Fruit fly (Drosophila melanogaster) whole organism, pupa: ENCODE measurements around the gene XNP.
A peak's percentile ranks its signal among the peaks of the same experiment; 100 is the strongest.

ENCODE experiments used
- CG10348 ChIP-seq: fragments of 200-800 bp; sonication (Bioruptor generic); IDR thresholded peaks from 2 replicates; pipeline ENCODE4 v1.3.6; 2022; ENCODE audit warnings: missing biosample characterization, missing genetic modification characterization
- CG15710 ChIP-seq: fragments of 200-800 bp; sonication (Bioruptor generic); optimal IDR thresholded peaks from 2 replicates; lab custom pipeline; 2018; ENCODE audit warnings: missing biosample characterization, mild to moderate bottlenecking, missing genetic modification characterization, moderate library complexity
- D1 ChIP-seq: fragments of 200-800 bp; sonication (Bioruptor generic); optimal IDR thresholded peaks from 2 replicates; lab custom pipeline; 2018; ENCODE audit warnings: missing biosample characterization, mild to moderate bottlenecking, missing genetic modification characterization, moderate library complexity
- Pif1B ChIP-seq: fragments of 200-800 bp; sonication (Bioruptor generic); optimal IDR thresholded peaks from 3 replicates; lab custom pipeline; 2016; ENCODE audit warnings: missing biosample characterization, missing genetic modification characterization
- fd96Ca ChIP-seq: fragments of 200-800 bp; sonication (Bioruptor generic); IDR thresholded peaks from 3 replicates; pipeline ENCODE4 v1.3.6; 2022; ENCODE audit warnings: missing biosample characterization, missing genetic modification characterization

DNA sequence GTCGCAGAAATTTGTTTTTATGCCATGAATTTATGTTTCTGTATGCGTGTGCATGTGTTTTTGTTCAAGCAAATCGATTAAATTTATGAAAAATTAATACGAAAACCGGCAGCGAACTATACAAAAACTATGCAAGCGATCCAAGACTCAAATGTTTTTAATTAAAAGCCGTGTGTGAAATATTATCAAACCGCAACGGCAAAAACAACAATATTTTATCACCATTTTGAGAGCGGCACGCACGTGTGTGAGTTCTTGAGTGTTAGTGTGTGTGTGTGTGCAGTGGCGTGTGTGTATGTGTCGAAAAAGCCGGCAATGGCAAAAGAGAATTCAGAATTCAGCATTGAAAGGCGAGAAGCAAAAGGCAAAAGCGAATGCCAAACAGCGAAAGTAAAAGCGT is 36.0 kb upstream of the XNP start:
- TF ChIP-seq Pif1B (GFP tag; lab: Kevin White, UChicago) (no peak), fd96Ca (GFP tag; lab: Robert Waterston, UW) (no peak), D1 (peak; percentile 38), CG15710 (tag; lab: Kevin White, UChicago) (no peak), CG10348 (GFP tag; lab: Robert Waterston, UW) (no peak)
